Worm (Caenorhabditis elegans): ENCODE results near the gene T28A11.2.

Gene T28A11.2

DNA sequence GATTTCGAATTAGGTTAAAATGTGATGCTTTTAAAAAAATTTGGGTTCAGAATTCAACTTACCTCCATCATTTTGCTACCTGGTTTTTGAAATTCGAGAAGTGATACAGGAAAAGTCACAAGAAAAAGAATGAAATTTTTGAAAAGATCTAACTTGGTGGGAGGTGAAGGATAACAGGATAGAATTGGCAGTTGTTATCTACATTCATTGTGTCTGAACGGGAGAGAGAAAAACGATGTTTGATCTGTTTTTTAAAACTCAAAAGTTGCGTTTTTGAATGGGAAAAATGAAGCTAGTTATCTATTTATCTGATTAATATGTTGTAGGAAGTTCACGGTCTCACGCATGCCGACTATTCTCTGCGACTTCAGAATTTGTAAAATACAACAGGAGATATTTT is 7.2 kb downstream of the T28A11.2 start, which contains the start of gene F35F10.7:
TSS of gene F35F10.7 (minus strand) at position 101 of the 400 bp plus-strand sequence.
- TF ChIP-seq ceh-48 (tag; optimal IDR thresholded peaks at IDR 0.05), result no peak
- TF ChIP-seq mec-3 (tag; optimal IDR thresholded peaks at IDR 0.05; ENCODE audit: borderline replicate concordance), result no peak
- no peak for TF ChIP-seq ttx-3 (tag; optimal IDR thresholded peaks at IDR 0.05)
- TF ChIP-seq nhr-232 (tag; optimal IDR thresholded peaks at IDR 0.05), result no peak
- no peak for TF ChIP-seq ztf-16 (tag; optimal IDR thresholded peaks at IDR 0.05)
- no peak for TF ChIP-seq unc-86 (tag; optimal IDR thresholded peaks at IDR 0.05)
- TF ChIP-seq ama-1 (optimal IDR thresholded peaks at IDR 0.05), result no peak
- no peak for TF ChIP-seq ceh-31 (tag; optimal IDR thresholded peaks at IDR 0.05)
- no peak for TF ChIP-seq pha-4 (tag; optimal IDR thresholded peaks at IDR 0.05)
- TF ChIP-seq pax-1 (tag; optimal IDR thresholded peaks at IDR 0.05), result no peak
- no peak for TF ChIP-seq hlh-30 (tag; optimal IDR thresholded peaks at IDR 0.05; ENCODE audit: insufficient read depth)
- TF ChIP-seq rnt-1 (tag; optimal IDR thresholded peaks at IDR 0.05), result no peak
- no peak for TF ChIP-seq fkh-6 (tag; optimal IDR thresholded peaks at IDR 0.05)
- no peak for TF ChIP-seq tbx-2 (tag; optimal IDR thresholded peaks at IDR 0.05)
- TF ChIP-seq ets-4 (tag; optimal IDR thresholded peaks at IDR 0.05), result no peak
- TF ChIP-seq npax-4 (tag; optimal IDR thresholded peaks at IDR 0.05), result no peak
- TF ChIP-seq dve-1 (tag; optimal IDR thresholded peaks at IDR 0.05), result no peak
- no peak for TF ChIP-seq gmeb-2 (tag; optimal IDR thresholded peaks at IDR 0.05)
- no peak for TF ChIP-seq ahr-1 (tag; optimal IDR thresholded peaks at IDR 0.05)

DNA sequence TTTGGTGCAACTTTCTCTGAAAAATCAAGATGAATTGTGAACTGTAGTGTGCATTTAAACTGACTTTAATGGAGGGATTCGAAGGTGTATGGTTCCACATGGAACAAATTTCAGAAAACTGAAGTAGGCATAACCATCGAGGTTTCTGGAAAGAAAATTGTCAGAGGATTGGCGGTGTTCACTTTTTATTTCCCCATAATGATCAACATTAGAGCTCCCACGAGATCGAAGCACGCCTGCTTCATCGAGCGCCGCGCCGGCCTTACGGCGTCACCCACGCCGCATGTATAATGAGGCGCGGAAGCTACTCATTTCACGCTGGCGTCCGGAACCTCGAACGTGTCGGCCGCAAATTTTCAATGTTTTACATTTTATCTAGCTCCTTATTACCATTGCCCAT is 8.0 kb downstream of the T28A11.2 start:
- TF ChIP-seq ama-1 (optimal IDR thresholded peaks at IDR 0.05) (no peak), K09A11.1 (tag; optimal IDR thresholded peaks at IDR 0.05; ENCODE audit: insufficient read depth) (no peak), C08G9.2 (tag; optimal IDR thresholded peaks at IDR 0.05) (no peak), pha-2 (tag; optimal IDR thresholded peaks at IDR 0.05) (no peak), ahr-1 (tag; optimal IDR thresholded peaks at IDR 0.05) (no peak)

DNA sequence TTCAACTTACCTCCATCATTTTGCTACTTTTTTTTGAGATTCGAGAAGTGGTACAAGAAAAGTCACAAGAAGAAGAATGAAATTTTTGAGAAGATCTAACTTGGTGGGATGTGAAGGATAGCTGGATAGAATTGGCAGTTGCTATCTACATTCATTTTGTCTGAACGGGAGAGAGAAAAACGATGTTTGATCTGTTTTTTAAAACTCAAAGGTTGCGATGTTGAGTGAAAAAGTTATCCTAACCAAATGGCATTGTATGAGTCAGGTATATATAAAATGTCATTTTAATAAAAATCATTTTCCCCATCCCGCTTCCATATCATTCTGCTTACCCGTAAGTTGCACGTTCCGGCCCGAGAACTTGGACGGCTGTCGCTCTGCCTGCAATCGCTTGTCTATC is 9.1 kb downstream of the T28A11.2 start, which contains the start of gene F35F10.6:
TSS of gene F35F10.6 (minus strand) at position 101 of the 400 bp plus-strand sequence.
- TF ChIP-seq eyg-1 (tag; optimal IDR thresholded peaks at IDR 0.05) (no peak), pat-9 (tag; optimal IDR thresholded peaks at IDR 0.05) (no peak), che-1 (tag; optimal IDR thresholded peaks at IDR 0.05) (no peak), ceh-2 (tag; optimal IDR thresholded peaks at IDR 0.05) (no peak), fkh-10 (GFP tag; optimal IDR thresholded peaks at IDR 0.05) (no peak), sdc-2 (tag; optimal IDR thresholded peaks at IDR 0.05) (no peak), nhr-11 (tag; optimal IDR thresholded peaks at IDR 0.05) (no peak)

DNA sequence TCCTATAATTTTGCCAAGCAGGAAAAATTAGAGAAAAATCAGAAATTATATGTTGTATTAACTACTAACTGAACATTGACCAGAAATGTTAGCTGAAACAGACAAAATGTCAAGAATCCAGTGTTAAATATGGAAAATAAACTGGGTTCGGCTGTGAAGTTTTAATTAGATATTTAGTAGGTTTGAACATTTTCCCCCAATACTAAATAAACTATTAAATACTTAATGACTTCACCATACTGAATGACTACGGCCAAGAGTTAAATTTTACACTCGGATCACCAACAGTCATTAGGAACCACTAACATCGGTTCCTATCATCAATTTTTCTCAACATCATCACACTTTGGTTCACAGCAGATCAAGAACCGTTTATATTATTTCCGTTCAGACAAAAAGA is 15.2 kb downstream of the T28A11.2 start:
- TF ChIP-seq hlh-8 (tag; optimal IDR thresholded peaks at IDR 0.05), result no peak
- no peak for TF ChIP-seq fkh-10 (GFP tag; optimal IDR thresholded peaks at IDR 0.05)
- TF ChIP-seq K09A11.1 (tag; optimal IDR thresholded peaks at IDR 0.05; ENCODE audit: insufficient read depth), result no peak
- no peak for TF ChIP-seq unc-86 (tag; optimal IDR thresholded peaks at IDR 0.05)
- TF ChIP-seq ceh-6 (GFP tag; optimal IDR thresholded peaks at IDR 0.05), result no peak
- no peak for TF ChIP-seq sdc-2 (tag; optimal IDR thresholded peaks at IDR 0.05)
- no peak for TF ChIP-seq nhr-232 (tag; optimal IDR thresholded peaks at IDR 0.05)
- no peak for TF ChIP-seq madf-2 (tag; optimal IDR thresholded peaks at IDR 0.05)
- no peak for TF ChIP-seq fax-1 (tag; optimal IDR thresholded peaks at IDR 0.05)
- TF ChIP-seq pax-1 (tag; optimal IDR thresholded peaks at IDR 0.05), result no peak
- no peak for TF ChIP-seq tbx-2 (tag; optimal IDR thresholded peaks at IDR 0.05)
- no peak for TF ChIP-seq lim-6 (tag; optimal IDR thresholded peaks at IDR 0.05)

DNA sequence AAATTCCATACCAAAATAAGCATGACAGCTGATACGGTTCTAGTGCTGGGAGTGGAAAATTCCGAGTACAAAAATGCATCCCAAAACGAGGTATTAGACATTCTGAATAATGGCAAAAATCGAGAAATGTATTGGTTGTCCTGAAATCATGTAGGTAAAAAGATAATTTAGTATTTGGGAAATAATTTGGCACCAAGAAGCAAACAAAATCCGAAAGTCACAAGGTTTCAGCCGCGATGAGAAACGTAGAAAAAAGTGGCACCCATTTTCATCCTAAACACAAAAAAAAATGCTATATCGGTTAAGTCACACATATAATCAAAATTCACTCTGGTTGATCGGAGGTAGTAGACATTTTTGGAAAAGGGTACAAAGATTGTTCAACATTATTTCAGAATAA is 17.6 kb downstream of the T28A11.2 start, which contains the start of gene srx-122:
TSS of gene srx-122 (minus strand) at position 101 of the 400 bp plus-strand sequence.
- TF ChIP-seq eyg-1 (tag; optimal IDR thresholded peaks at IDR 0.05) (no peak), ahr-1 (tag; optimal IDR thresholded peaks at IDR 0.05) (no peak), elt-4 (tag; optimal IDR thresholded peaks at IDR 0.05) (no peak), F13H6.1 (tag; optimal IDR thresholded peaks at IDR 0.05) (no peak), ceh-2 (tag; optimal IDR thresholded peaks at IDR 0.05) (no peak), fax-1 (tag; optimal IDR thresholded peaks at IDR 0.05) (no peak), ztf-16 (tag; optimal IDR thresholded peaks at IDR 0.05) (no peak), pros-1 (tag; optimal IDR thresholded peaks at IDR 0.05) (no peak), hlh-8 (tag; optimal IDR thresholded peaks at IDR 0.05) (no peak), pat-9 (tag; optimal IDR thresholded peaks at IDR 0.05) (no peak)
